Worm (Caenorhabditis elegans) whole organism, young adult: ENCODE data around the gene JC8.16.

ENCODE experiments used
- B0336.3 ChIP-seq: fragments of 200-800 bp; sonication (Bioruptor generic); IDR thresholded peaks from 2 replicates; pipeline ENCODE4 v1.3.6; 2022; ENCODE audit warnings: missing genetic modification characterization, missing compliant biosample characterization
- F52B5.7 ChIP-seq: sonication (generic microtip); optimal IDR thresholded peaks from 2 replicates; lab custom pipeline; 2016; ENCODE audit warnings: mild to moderate bottlenecking, missing genetic modification characterization, missing compliant biosample characterization
- K11D2.4 ChIP-seq: fragments of 200-800 bp; sonication (Bioruptor generic); IDR thresholded peaks from 2 replicates; pipeline ENCODE4 v1.3.6; 2022; ENCODE audit warnings: missing genetic modification reagents, missing genetic modification characterization, missing compliant biosample characterization
- T26A5.8 ChIP-seq: sonication (generic microtip); optimal IDR thresholded peaks from 2 replicates; lab custom pipeline; 2016; ENCODE audit warnings: missing genetic modification characterization, missing compliant biosample characterization
- Y95B8A.8 ChIP-seq: fragments of 200-800 bp; sonication (Bioruptor generic); IDR thresholded peaks from 2 replicates; pipeline ENCODE4 v1.3.6; 2022; ENCODE audit warnings: missing genetic modification reagents, missing genetic modification characterization, missing compliant biosample characterization
- ama-1 ChIP-seq, 3 experiments: fragments of 150-350 bp in 1 of 3; sonication (generic microtip) in 2 of 3; optimal IDR thresholded peaks; 2 replicates each; lab custom pipeline; 2014 to 2018; ENCODE audit warnings: missing biosample characterization in 2 of 3, missing genetic modification characterization in 2 of 3, missing genetic modification reagents in 2 of 3
- aptf-2 ChIP-seq: fragments of 200-800 bp; sonication (Bioruptor generic); conservative IDR thresholded peaks from 2 replicates; pipeline ENCODE4 v1.3.6; 2022; ENCODE audit warnings: missing genetic modification reagents, missing genetic modification characterization, missing compliant biosample characterization
- atf-7 ChIP-seq: sonication (generic microtip); optimal IDR thresholded peaks from 2 replicates; lab custom pipeline; 2017; ENCODE audit warnings: mild to moderate bottlenecking, missing genetic modification characterization, missing compliant biosample characterization
- athp-1 ChIP-seq: sonication (generic microtip); optimal IDR thresholded peaks from 2 replicates; lab custom pipeline; 2017; ENCODE audit warnings: mild to moderate bottlenecking, missing genetic modification characterization, missing compliant biosample characterization
- attf-3 ChIP-seq: fragments of 200-800 bp; sonication (Bioruptor generic); conservative IDR thresholded peaks from 2 replicates; pipeline ENCODE4 v1.3.6; 2022; ENCODE audit warnings: missing genetic modification reagents, missing genetic modification characterization, missing compliant biosample characterization
- attf-5 ChIP-seq: fragments of 200-800 bp; sonication (Bioruptor generic); optimal IDR thresholded peaks from 2 replicates; lab custom pipeline; 2018; ENCODE audit warnings: mild to moderate bottlenecking, missing genetic modification characterization, missing compliant biosample characterization
- attf-6 ChIP-seq: fragments of 200-800 bp; sonication (Bioruptor generic); IDR thresholded peaks from 2 replicates; pipeline ENCODE4 v1.3.6; 2022; ENCODE audit warnings: missing genetic modification reagents, missing genetic modification characterization, missing compliant biosample characterization
- bed-2 ChIP-seq: fragments of 200-800 bp; sonication (Bioruptor generic); IDR thresholded peaks from 2 replicates; pipeline ENCODE4 v1.3.6; 2022; ENCODE audit warnings: missing genetic modification reagents, missing genetic modification characterization, missing compliant biosample characterization
- ccch-3 ChIP-seq: fragments of 200-800 bp; sonication (Bioruptor generic); optimal IDR thresholded peaks from 2 replicates; lab custom pipeline; 2018; ENCODE audit warnings: mild to moderate bottlenecking, missing genetic modification characterization, missing compliant biosample characterization
- cebp-1 ChIP-seq, 2 experiments: fragments of 200-800 bp in 1 of 2; sonication (Bioruptor generic) in 1 of 2; sonication (generic microtip) in 1 of 2; IDR thresholded peaks in 1 of 2; optimal IDR thresholded peaks in 1 of 2; 2 replicates each; pipeline versions ENCODE4 v1.3.6 to Lab custom; 2017 to 2022; ENCODE audit warnings: missing compliant biosample characterization in 2 of 2, missing genetic modification characterization in 2 of 2, mild to moderate bottlenecking in 1 of 2, missing genetic modification reagents in 1 of 2, moderate library complexity in 1 of 2
- ceh-40 ChIP-seq: fragments of 200-800 bp; sonication (Bioruptor generic); IDR thresholded peaks from 2 replicates; pipeline ENCODE4 v1.3.6; 2022; ENCODE audit warnings: missing genetic modification characterization, missing compliant biosample characterization
- chd-7 ChIP-seq: sonication (generic microtip); optimal IDR thresholded peaks from 2 replicates; lab custom pipeline; 2016; ENCODE audit warnings: mild to moderate bottlenecking, missing genetic modification characterization, moderate library complexity, missing compliant biosample characterization
- dox-1 ChIP-seq: fragments of 200-800 bp; sonication (Bioruptor generic); IDR thresholded peaks from 2 replicates; pipeline ENCODE4 v1.3.6; 2022; ENCODE audit warnings: missing genetic modification reagents, missing genetic modification characterization, missing compliant biosample characterization
- dpff-1 ChIP-seq: sonication (generic microtip); optimal IDR thresholded peaks from 2 replicates; lab custom pipeline; 2017; ENCODE audit warnings: mild to moderate bottlenecking, missing genetic modification characterization, missing compliant biosample characterization
- egl-18 ChIP-seq: fragments of 200-800 bp; sonication (Bioruptor generic); IDR thresholded peaks from 2 replicates; pipeline ENCODE4 v1.3.6; 2022; ENCODE audit warnings: missing genetic modification reagents, missing genetic modification characterization, missing compliant biosample characterization
- egrh-3 ChIP-seq: fragments of 200-800 bp; sonication (Bioruptor generic); IDR thresholded peaks from 2 replicates; pipeline ENCODE4 v1.3.6; 2022; ENCODE audit warnings: missing genetic modification reagents, missing genetic modification characterization, missing compliant biosample characterization
- ekl-4 ChIP-seq: fragments of 200-800 bp; sonication (Bioruptor generic); IDR thresholded peaks from 2 replicates; pipeline ENCODE4 v1.3.6; 2022; ENCODE audit warnings: missing genetic modification reagents, missing genetic modification characterization, missing compliant biosample characterization
- hmg-20 ChIP-seq: fragments of 200-800 bp; sonication (Bioruptor generic); IDR thresholded peaks from 2 replicates; pipeline ENCODE4 v1.3.6; 2022; ENCODE audit warnings: missing genetic modification reagents, missing genetic modification characterization, missing compliant biosample characterization
- hrde-1 ChIP-seq: sonication (generic microtip); optimal IDR thresholded peaks from 2 replicates; lab custom pipeline; 2016; ENCODE audit warnings: missing genetic modification characterization, mild to moderate bottlenecking, missing compliant biosample characterization, moderate library complexity, missing genotype, missing genetic modification reagents, borderline replicate concordance
- let-607 ChIP-seq, 2 experiments: fragments of 200-800 bp in 1 of 2; sonication (Bioruptor generic) in 1 of 2; sonication (generic microtip) in 1 of 2; optimal IDR thresholded peaks; 2 replicates each; lab custom pipeline; 2016 to 2018; ENCODE audit warnings: mild to moderate bottlenecking in 2 of 2, missing compliant biosample characterization in 2 of 2, missing genetic modification characterization in 2 of 2, moderate library complexity in 2 of 2, missing genotype in 1 of 2
- lin-40 ChIP-seq: sonication (generic microtip); optimal IDR thresholded peaks from 2 replicates; lab custom pipeline; 2016; ENCODE audit warnings: missing genetic modification characterization, mild to moderate bottlenecking, missing compliant biosample characterization, missing genotype, missing genetic modification reagents
- lir-1 ChIP-seq: fragments of 200-800 bp; sonication (Bioruptor generic); conservative IDR thresholded peaks from 2 replicates; pipeline ENCODE4 v1.3.6; 2022; ENCODE audit warnings: missing genetic modification reagents, missing genetic modification characterization, missing compliant biosample characterization
- lsl-1 ChIP-seq: fragments of 200-800 bp; sonication (Bioruptor generic); optimal IDR thresholded peaks from 2 replicates; lab custom pipeline; 2018; ENCODE audit warnings: mild to moderate bottlenecking, missing genetic modification characterization, moderate library complexity, missing compliant biosample characterization
- lsy-27 ChIP-seq: sonication (generic microtip); optimal IDR thresholded peaks from 2 replicates; lab custom pipeline; 2017; ENCODE audit warnings: missing genetic modification characterization, mild to moderate bottlenecking, missing compliant biosample characterization, antibody characterized with exemption, missing genotype, borderline replicate concordance; ENCODE audit not compliant: insufficient read depth
- madf-10 ChIP-seq: sonication (generic microtip); optimal IDR thresholded peaks from 2 replicates; lab custom pipeline; 2016; ENCODE audit warnings: mild to moderate bottlenecking, missing genetic modification characterization, missing compliant biosample characterization
- madf-6 ChIP-seq: fragments of 200-800 bp; sonication (Bioruptor generic); IDR thresholded peaks from 2 replicates; pipeline ENCODE4 v1.3.6; 2022; ENCODE audit warnings: missing genetic modification reagents, missing genetic modification characterization, missing compliant biosample characterization
- madf-8 ChIP-seq: fragments of 200-800 bp; sonication (Bioruptor generic); conservative IDR thresholded peaks from 2 replicates; pipeline ENCODE4 v1.3.6; 2022; ENCODE audit warnings: missing genetic modification reagents, missing genetic modification characterization, missing compliant biosample characterization
- mel-28 ChIP-seq: sonication (generic microtip); optimal IDR thresholded peaks from 2 replicates; lab custom pipeline; 2016; ENCODE audit warnings: borderline replicate concordance, mild to moderate bottlenecking, missing genetic modification characterization, missing compliant biosample characterization
- mes-4 ChIP-seq: sonication (generic microtip); optimal IDR thresholded peaks from 2 replicates; lab custom pipeline; 2016; ENCODE audit warnings: missing genotype, missing genetic modification characterization, missing compliant biosample characterization
- nfyb-1 ChIP-seq: fragments of 200-800 bp; sonication (Bioruptor generic); IDR thresholded peaks from 2 replicates; pipeline ENCODE4 v1.3.6; 2022; ENCODE audit warnings: missing genetic modification reagents, missing genetic modification characterization, missing compliant biosample characterization
- nhr-120 ChIP-seq: fragments of 200-800 bp; sonication (Bioruptor generic); IDR thresholded peaks from 2 replicates; pipeline ENCODE4 v1.3.6; 2022; ENCODE audit warnings: missing genetic modification characterization, missing compliant biosample characterization
- nhr-179 ChIP-seq: sonication (generic microtip); optimal IDR thresholded peaks from 2 replicates; lab custom pipeline; 2016; ENCODE audit warnings: mild to moderate bottlenecking, missing genetic modification characterization, missing compliant biosample characterization
- nhr-80 ChIP-seq: sonication (generic microtip); optimal IDR thresholded peaks from 2 replicates; lab custom pipeline; 2016; ENCODE audit warnings: missing genetic modification characterization, missing compliant biosample characterization
- nhr-90 ChIP-seq: sonication (generic microtip); optimal IDR thresholded peaks from 2 replicates; lab custom pipeline; 2016; ENCODE audit warnings: missing genotype, mild to moderate bottlenecking, missing genetic modification characterization, missing compliant biosample characterization
- pbrm-1 ChIP-seq: fragments of 200-800 bp; sonication (Bioruptor generic); IDR thresholded peaks from 2 replicates; pipeline ENCODE4 v1.3.6; 2022; ENCODE audit warnings: missing genetic modification reagents, missing genetic modification characterization, missing compliant biosample characterization
- pha-4 ChIP-seq: fragments of 150-350 bp; sonication (generic microtip); optimal IDR thresholded peaks from 2 replicates; lab custom pipeline; 2014; ENCODE audit warnings: missing biosample characterization, missing genetic modification reagents, missing genetic modification characterization
- snpc-3.4 ChIP-seq: sonication (generic microtip); optimal IDR thresholded peaks from 2 replicates; lab custom pipeline; 2017; ENCODE audit warnings: missing genetic modification characterization, mild to moderate bottlenecking, missing compliant biosample characterization, antibody characterized with exemption, moderate library complexity, missing genotype, missing genetic modification reagents
- somi-1 ChIP-seq: fragments of 200-800 bp; sonication (Bioruptor generic); optimal IDR thresholded peaks from 2 replicates; lab custom pipeline; 2018; ENCODE audit warnings: mild to moderate bottlenecking, missing genetic modification characterization, missing compliant biosample characterization
- tbp1 ChIP-seq: fragments of 200-800 bp; sonication (Bioruptor generic); optimal IDR thresholded peaks from 2 replicates; lab custom pipeline; 2018; ENCODE audit warnings: mild to moderate bottlenecking, missing genetic modification characterization, missing compliant biosample characterization
- tlf-1 ChIP-seq: fragments of 200-800 bp; sonication (Bioruptor generic); optimal IDR thresholded peaks from 2 replicates; lab custom pipeline; 2018; ENCODE audit warnings: mild to moderate bottlenecking, missing genetic modification characterization, missing compliant biosample characterization
- ztf-22 ChIP-seq: fragments of 200-800 bp; sonication (Bioruptor generic); optimal IDR thresholded peaks from 2 replicates; lab custom pipeline; 2018; ENCODE audit warnings: mild to moderate bottlenecking, missing genetic modification characterization, moderate library complexity, missing compliant biosample characterization

Gene JC8.16

ce11 chrIV:13252211-13252610 is 6.8 kb upstream of the JC8.16 start, which contains the start of gene ttr-51:
TSS of gene ttr-51 (minus strand) at chrIV:13252311.
- TF ChIP-seq egl-18 (no peak), nfyb-1 (GFP tag; lab: Robert Waterston, UW) (no peak), pbrm-1 (no peak), egrh-3 (GFP tag; lab: Robert Waterston, UW) (no peak), lir-1 (GFP tag; lab: Robert Waterston, UW) (no peak), bed-2 (no peak), somi-1 (GFP tag; lab: Kevin White, UChicago) (no peak), B0336.3 (GFP tag; lab: Robert Waterston, UW) (no peak)

DNA sequence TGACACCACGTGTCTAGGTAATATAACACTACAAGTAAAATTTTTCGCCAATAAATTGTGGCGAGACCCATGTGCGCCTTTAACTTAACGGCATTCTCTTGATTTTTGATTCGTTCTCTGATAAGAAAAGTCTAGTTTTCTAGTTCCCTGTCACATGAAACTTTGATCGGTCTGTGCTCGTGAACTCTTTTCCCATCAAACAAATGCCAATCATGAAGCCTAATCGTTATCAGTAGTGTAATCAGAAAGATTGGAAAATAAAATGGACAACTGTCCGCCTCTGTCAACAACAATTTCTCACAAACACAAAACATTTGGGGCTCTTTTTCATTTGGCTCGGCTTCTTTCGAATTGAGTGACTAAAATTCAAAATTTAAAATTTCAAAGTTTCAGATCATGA is 5.1 kb upstream of the JC8.16 start, which contains the start of gene ttr-45:
TSS of gene ttr-45 (plus strand) at position 385 of the 400 bp plus-strand sequence.
- TF ChIP-seq madf-8 (GFP tag; lab: Robert Waterston, UW) = no peak
- no peak for TF ChIP-seq athp-1
- TF ChIP-seq let-607 (tag; optimal IDR thresholded peaks at IDR 0.05; lab: Kevin White, UChicago) = peak; percentile 28 to 58
- TF ChIP-seq nhr-80 = peak; percentile 94
- peak; percentile 50 for TF ChIP-seq atf-7 (tag; lab: Kevin White, UChicago)
- TF ChIP-seq Y95B8A.8 = no peak
- TF ChIP-seq ama-1 (optimal IDR thresholded peaks at IDR 0.05; lab: Kevin White, UChicago) = no peak
- no peak for TF ChIP-seq ama-1 (GFP tag; optimal IDR thresholded peaks at IDR 0.05; lab: Kevin White, UChicago)
- no peak for TF ChIP-seq hrde-1 (tag; lab: Kevin White, UChicago)
- TF ChIP-seq cebp-1 (GFP tag; IDR thresholded peaks at IDR 0.05; lab: Robert Waterston, UW) = no peak
- peak; percentile 53 for TF ChIP-seq cebp-1 (tag; optimal IDR thresholded peaks at IDR 0.05; lab: Kevin White, UChicago)
- no peak for TF ChIP-seq snpc-3.4
- TF ChIP-seq pbrm-1 = no peak
- no peak for TF ChIP-seq F52B5.7 (tag; lab: Kevin White, UChicago)
- no peak for TF ChIP-seq K11D2.4 (GFP tag; lab: Robert Waterston, UW)
- TF ChIP-seq nhr-120 (GFP tag; lab: Robert Waterston, UW) = no peak
- TF ChIP-seq nhr-90 (tag; lab: Kevin White, UChicago) = peak; percentile 5
- TF ChIP-seq mes-4 (tag; lab: Kevin White, UChicago) = no peak
- TF ChIP-seq attf-6 (GFP tag; lab: Robert Waterston, UW) = no peak
- no peak for TF ChIP-seq lsl-1 (GFP tag; lab: Kevin White, UChicago)
- peak; percentile 48 for TF ChIP-seq ztf-22
- TF ChIP-seq ceh-40 (GFP tag; lab: Robert Waterston, UW) = no peak
- TF ChIP-seq ccch-3 (GFP tag; lab: Kevin White, UChicago) = no peak
- no peak for TF ChIP-seq chd-7 (tag; lab: Kevin White, UChicago)
- no peak for TF ChIP-seq mel-28 (tag; lab: Kevin White, UChicago)
- no peak for TF ChIP-seq lsy-27 (tag; lab: Kevin White, UChicago)
- peak; percentile 27 for TF ChIP-seq tbp1 (GFP tag; lab: Kevin White, UChicago)
- no peak for TF ChIP-seq nhr-179 (tag; lab: Kevin White, UChicago)
- no peak for TF ChIP-seq hmg-20 (GFP tag; lab: Robert Waterston, UW)
- TF ChIP-seq madf-10 (tag; lab: Kevin White, UChicago) = peak; percentile 36
- no peak for TF ChIP-seq dpff-1 (tag; lab: Kevin White, UChicago)
- no peak for TF ChIP-seq attf-3 (GFP tag; lab: Robert Waterston, UW)
- peak; percentile 65 for TF ChIP-seq pha-4
- TF ChIP-seq lin-40 = peak; percentile 44
- TF ChIP-seq aptf-2 (GFP tag; lab: Robert Waterston, UW) = no peak
- peak; percentile 43 for TF ChIP-seq attf-5 (GFP tag; lab: Kevin White, UChicago)
- 0 out of 2 replicates have a peak, but pooled peaks have one; percentile 22 for TF ChIP-seq ekl-4 (GFP tag; lab: Robert Waterston, UW)
- TF ChIP-seq madf-6 = no peak
- no peak for TF ChIP-seq T26A5.8 (tag; lab: Kevin White, UChicago)
- TF ChIP-seq nfyb-1 (GFP tag; lab: Robert Waterston, UW) = no peak
- peak; percentile 52 for TF ChIP-seq tlf-1 (GFP tag; lab: Kevin White, UChicago)
- TF ChIP-seq dox-1 (GFP tag; lab: Robert Waterston, UW) = 0 out of 2 replicates have a peak, but pooled peaks have one; percentile 25
